Fruit fly (Drosophila melanogaster) whole organism, embryonic: Measurements from ENCODE around the gene ssp.

Experiments
- BtbVII ChIP-seq: fragments of 200-800 bp; sonication (Bioruptor generic); optimal IDR thresholded peaks from 3 replicates; lab custom pipeline; 2017; ENCODE audit warnings: missing biosample characterization, mild to moderate bottlenecking, missing genetic modification characterization
- CG10431 ChIP-seq: fragments of 200-800 bp; sonication (Bioruptor generic); optimal IDR thresholded peaks from 3 replicates; lab custom pipeline; 2018; ENCODE audit warnings: missing biosample characterization, mild to moderate bottlenecking, missing genetic modification characterization
- CG10543 ChIP-seq: fragments of 200-800 bp; sonication (Bioruptor generic); optimal IDR thresholded peaks from 3 replicates; lab custom pipeline; 2017; ENCODE audit warnings: missing biosample characterization, mild to moderate bottlenecking, missing genetic modification characterization, moderate library complexity
- CG12071 ChIP-seq: fragments of 200-800 bp; sonication (Bioruptor generic); optimal IDR thresholded peaks from 3 replicates; lab custom pipeline; 2018; ENCODE audit warnings: missing biosample characterization, mild to moderate bottlenecking, missing genetic modification characterization
- CG12744 ChIP-seq: fragments of 200-800 bp; sonication (Bioruptor generic); optimal IDR thresholded peaks from 2 replicates; lab custom pipeline; 2016; ENCODE audit warnings: missing biosample characterization, missing genetic modification characterization
- CG13624 ChIP-seq: fragments of 200-800 bp; sonication (Bioruptor generic); optimal IDR thresholded peaks from 2 replicates; lab custom pipeline; 2016; ENCODE audit warnings: missing biosample characterization, missing genetic modification characterization
- CG16813 ChIP-seq: fragments of 200-800 bp; sonication (Bioruptor generic); IDR thresholded peaks from 3 replicates; pipeline ENCODE4 v1.3.6; 2022; ENCODE audit warnings: missing biosample characterization, missing genetic modification characterization; ENCODE audit not compliant: partially characterized antibody
- CG1832 ChIP-seq: fragments of 200-800 bp; sonication (Bioruptor generic); optimal IDR thresholded peaks from 2 replicates; lab custom pipeline; 2017; ENCODE audit warnings: missing biosample characterization, mild to moderate bottlenecking, missing genetic modification characterization, inconsistent platforms
- CG18764 ChIP-seq: fragments of 200-800 bp; sonication (Bioruptor generic); optimal IDR thresholded peaks from 3 replicates; lab custom pipeline; 2016; ENCODE audit warnings: missing biosample characterization, missing genetic modification characterization
- CG3163 ChIP-seq: fragments of 200-800 bp; sonication (Bioruptor generic); optimal IDR thresholded peaks from 3 replicates; lab custom pipeline; 2016; ENCODE audit warnings: missing biosample characterization, missing genetic modification characterization
- CG32767 ChIP-seq: fragments of 200-800 bp; sonication (Bioruptor generic); IDR thresholded peaks from 2 replicates; pipeline ENCODE4 v1.3.6; 2022; ENCODE audit warnings: missing biosample characterization, missing genetic modification characterization
- CG34224 ChIP-seq: fragments of 200-800 bp; sonication (Bioruptor generic); IDR thresholded peaks from 3 replicates; pipeline ENCODE4 v1.3.6; 2022; ENCODE audit warnings: missing biosample characterization, missing genetic modification characterization; ENCODE audit not compliant: partially characterized antibody
- CG3995 ChIP-seq: fragments of 200-800 bp; sonication (Bioruptor generic); optimal IDR thresholded peaks from 3 replicates; lab custom pipeline; 2016; ENCODE audit warnings: missing biosample characterization, missing genetic modification characterization
- CG43689 ChIP-seq: fragments of 200-800 bp; sonication (Bioruptor generic); IDR thresholded peaks from 2 replicates; pipeline ENCODE4 v1.3.6; 2022; ENCODE audit warnings: missing biosample characterization, missing genetic modification characterization
- CG4424 ChIP-seq: fragments of 200-800 bp; sonication (Bioruptor generic); optimal IDR thresholded peaks from 3 replicates; lab custom pipeline; 2016; ENCODE audit warnings: missing biosample characterization, missing genetic modification characterization
- CG8281 ChIP-seq: fragments of 200-800 bp; sonication (Bioruptor generic); optimal IDR thresholded peaks from 2 replicates; lab custom pipeline; 2018; ENCODE audit warnings: missing biosample characterization, mild to moderate bottlenecking, missing genetic modification characterization, moderate library complexity
- CG9817 ChIP-seq: fragments of 200-800 bp; sonication (Bioruptor generic); optimal IDR thresholded peaks from 2 replicates; lab custom pipeline; 2018; ENCODE audit warnings: missing biosample characterization, mild to moderate bottlenecking, missing genetic modification characterization, moderate library complexity
- Chrac-16 ChIP-seq: fragments of 200-800 bp; sonication (Bioruptor generic); optimal IDR thresholded peaks from 3 replicates; lab custom pipeline; 2016; ENCODE audit warnings: missing biosample characterization, missing genetic modification characterization
- Dip2 ChIP-seq: fragments of 200-800 bp; sonication (Bioruptor generic); IDR thresholded peaks from 2 replicates; pipeline ENCODE4 v1.3.6; 2022; ENCODE audit warnings: missing biosample characterization, missing genetic modification characterization
- Doc2 ChIP-seq: fragments of 200-800 bp; sonication (Bioruptor generic); IDR thresholded peaks from 2 replicates; pipeline ENCODE4 v1.3.6; 2022; ENCODE audit warnings: missing biosample characterization, missing genetic modification characterization
- Fer1 ChIP-seq: fragments of 200-800 bp; sonication (Bioruptor generic); optimal IDR thresholded peaks from 2 replicates; lab custom pipeline; 2017; ENCODE audit warnings: missing biosample characterization, mild to moderate bottlenecking, missing genetic modification characterization
- Fer3 ChIP-seq: fragments of 200-800 bp; sonication (Bioruptor generic); optimal IDR thresholded peaks from 2 replicates; lab custom pipeline; 2018; ENCODE audit warnings: missing biosample characterization, mild to moderate bottlenecking, missing genetic modification characterization, moderate library complexity
- H15 ChIP-seq: fragments of 200-800 bp; sonication (Bioruptor generic); IDR thresholded peaks from 3 replicates; pipeline ENCODE4 v1.3.6; 2022; ENCODE audit warnings: missing biosample characterization, missing genetic modification characterization
- NfI ChIP-seq: fragments of 200-800 bp; sonication (Bioruptor generic); optimal IDR thresholded peaks from 3 replicates; lab custom pipeline; 2018; ENCODE audit warnings: missing biosample characterization, mild to moderate bottlenecking, missing genetic modification characterization, moderate library complexity
- Ravus ChIP-seq: fragments of 200-800 bp; sonication (Bioruptor generic); IDR thresholded peaks from 2 replicates; pipeline ENCODE4 v1.3.6; 2022; ENCODE audit warnings: missing biosample characterization, missing genetic modification characterization
- Scr ChIP-seq: fragments of 200-800 bp; sonication (Bioruptor generic); IDR thresholded peaks from 2 replicates; pipeline ENCODE4 v1.3.6; 2022; ENCODE audit warnings: missing biosample characterization, missing genetic modification characterization; ENCODE audit not compliant: partially characterized antibody
- Stat92E ChIP-seq, 3 experiments: fragments of >200 bp in 2 of 3; fragments of 200-800 bp in 1 of 3; sonication (Bioruptor generic) in 1 of 3; optimal IDR thresholded peaks; 2 replicates each; lab custom pipeline; 2017 to 2019; ENCODE audit warnings: missing biosample characterization in 3 of 3, missing genetic modification characterization in 3 of 3, mild to moderate bottlenecking in 1 of 3, moderate library complexity in 1 of 3
- ap ChIP-seq: fragments of 200-800 bp; sonication (Bioruptor generic); IDR thresholded peaks from 2 replicates; pipeline ENCODE4 v1.3.6; 2022; ENCODE audit warnings: missing biosample characterization, missing genetic modification characterization
- cas ChIP-seq: fragments of 200-800 bp; sonication (Bioruptor generic); IDR thresholded peaks from 2 replicates; pipeline ENCODE4 v1.3.6; 2022; ENCODE audit warnings: missing biosample characterization, missing genetic modification characterization
- corto ChIP-seq: fragments of 200-800 bp; sonication (Bioruptor generic); optimal IDR thresholded peaks from 2 replicates; lab custom pipeline; 2016; ENCODE audit warnings: missing biosample characterization, mild to moderate bottlenecking, missing genetic modification characterization, moderate library complexity
- fd3F ChIP-seq: fragments of 200-800 bp; sonication (Bioruptor generic); optimal IDR thresholded peaks from 2 replicates; lab custom pipeline; 2018; ENCODE audit warnings: missing biosample characterization, mild to moderate bottlenecking, missing genetic modification characterization, moderate library complexity
- fd96Cb ChIP-seq: fragments of 200-800 bp; sonication (Bioruptor generic); optimal IDR thresholded peaks from 2 replicates; lab custom pipeline; 2018; ENCODE audit warnings: missing biosample characterization, mild to moderate bottlenecking, missing genetic modification characterization, moderate library complexity
- ham ChIP-seq: fragments of 200-800 bp; sonication (Bioruptor generic); IDR thresholded peaks from 2 replicates; pipeline ENCODE4 v1.3.6; 2022; ENCODE audit warnings: missing biosample characterization, missing genetic modification characterization
- jing ChIP-seq: fragments of 200-800 bp; sonication (Bioruptor generic); optimal IDR thresholded peaks from 2 replicates; lab custom pipeline; 2018; ENCODE audit warnings: missing biosample characterization, mild to moderate bottlenecking, missing genetic modification characterization
- lmd ChIP-seq: fragments of 200-800 bp; sonication (Bioruptor generic); IDR thresholded peaks from 2 replicates; pipeline ENCODE4 v1.3.6; 2022; ENCODE audit warnings: missing biosample characterization, missing genetic modification characterization
- otp ChIP-seq: fragments of 200-800 bp; sonication (Bioruptor generic); IDR thresholded peaks from 3 replicates; pipeline ENCODE4, ENCODE4 v1.3.6; 2022; ENCODE audit warnings: missing biosample characterization, missing genetic modification characterization
- phol ChIP-seq: fragments of 200-800 bp; sonication (Bioruptor generic); optimal IDR thresholded peaks from 3 replicates; lab custom pipeline; 2018; ENCODE audit warnings: missing biosample characterization, mild to moderate bottlenecking, missing genetic modification characterization, moderate library complexity
- pnt ChIP-seq: fragments of 200-800 bp; sonication (Bioruptor generic); optimal IDR thresholded peaks from 3 replicates; lab custom pipeline; 2016; ENCODE audit warnings: missing biosample characterization, missing genetic modification characterization
- prd ChIP-seq, 3 experiments: fragments of >200 bp in 2 of 3; fragments of 200-800 bp in 1 of 3; sonication (Bioruptor generic) in 1 of 3; optimal IDR thresholded peaks in 2 of 3; IDR thresholded peaks in 1 of 3; 2 replicates in 2 of 3; 3 replicates in 1 of 3; pipeline versions ENCODE4 v1.3.6 to Lab custom; 2017 to 2022; ENCODE audit warnings: missing biosample characterization in 1 of 3, missing genetic modification characterization in 1 of 3
- rib ChIP-seq: fragments of 200-800 bp; sonication (Bioruptor generic); IDR thresholded peaks from 2 replicates; pipeline ENCODE4 v1.3.6; 2022; ENCODE audit warnings: missing biosample characterization, missing genetic modification characterization
- slou ChIP-seq: fragments of 200-800 bp; sonication (Bioruptor generic); optimal IDR thresholded peaks from 3 replicates; lab custom pipeline; 2016; ENCODE audit warnings: missing biosample characterization, missing genetic modification characterization
- tgo ChIP-seq: fragments of 200-800 bp; sonication (Bioruptor generic); IDR thresholded peaks from 3 replicates; pipeline ENCODE4 v1.3.6; 2022; ENCODE audit warnings: missing biosample characterization, missing genetic modification characterization
- vvl ChIP-seq: fragments of 200-800 bp; sonication (Bioruptor generic); IDR thresholded peaks from 2 replicates; pipeline ENCODE4 v1.3.6; 2022; ENCODE audit warnings: missing biosample characterization, missing genetic modification characterization
- yki ChIP-seq: fragments of >200 bp; optimal IDR thresholded peaks from 3 replicates; lab custom pipeline; 2018

Gene ssp

dm6 chr3L:12124975-12125374 is 6.9 kb downstream of the ssp start, which contains the start of gene yps (continued):
- peak; percentile 81 for TF ChIP-seq cas (GFP tag; lab: Robert Waterston, UW)
- peak; percentile 66; the same call in 1 of the 2 replicates for TF ChIP-seq rib (GFP tag; lab: Robert Waterston, UW)
- TF ChIP-seq Fer1 (GFP tag; lab: Kevin White, UChicago): peak; percentile 98
- peak; percentile 77 for TF ChIP-seq CG3995 (GFP tag; lab: Kevin White, UChicago)
- TF ChIP-seq yki (lab: Kevin White, UChicago): no peak
- TF ChIP-seq jing (GFP tag; lab: Kevin White, UChicago): no peak
- TF ChIP-seq corto (GFP tag; lab: Kevin White, UChicago): peak; percentile 46
- peak; percentile 85 for TF ChIP-seq CG3163
- peak; percentile 26 for TF ChIP-seq pnt (GFP tag; lab: Kevin White, UChicago)
- peak; percentile 97 for TF ChIP-seq otp (GFP tag; lab: Robert Waterston, UW)
- peak; percentile 64 for TF ChIP-seq Chrac-16 (GFP tag; lab: Kevin White, UChicago)
- TF ChIP-seq CG34224 (GFP tag; lab: Robert Waterston, UW): peak; percentile 55; the same call in 2 of the 3 replicates
- no peak for TF ChIP-seq Doc2 (GFP tag; lab: Robert Waterston, UW)
- peak; percentile 89 for TF ChIP-seq fd3F
- peak; percentile 90 for TF ChIP-seq phol (tag; lab: Kevin White, UChicago)
- TF ChIP-seq Ravus (GFP tag; lab: Robert Waterston, UW): peak; percentile 65
- TF ChIP-seq, all 482 proteins: peak for 439

DNA sequence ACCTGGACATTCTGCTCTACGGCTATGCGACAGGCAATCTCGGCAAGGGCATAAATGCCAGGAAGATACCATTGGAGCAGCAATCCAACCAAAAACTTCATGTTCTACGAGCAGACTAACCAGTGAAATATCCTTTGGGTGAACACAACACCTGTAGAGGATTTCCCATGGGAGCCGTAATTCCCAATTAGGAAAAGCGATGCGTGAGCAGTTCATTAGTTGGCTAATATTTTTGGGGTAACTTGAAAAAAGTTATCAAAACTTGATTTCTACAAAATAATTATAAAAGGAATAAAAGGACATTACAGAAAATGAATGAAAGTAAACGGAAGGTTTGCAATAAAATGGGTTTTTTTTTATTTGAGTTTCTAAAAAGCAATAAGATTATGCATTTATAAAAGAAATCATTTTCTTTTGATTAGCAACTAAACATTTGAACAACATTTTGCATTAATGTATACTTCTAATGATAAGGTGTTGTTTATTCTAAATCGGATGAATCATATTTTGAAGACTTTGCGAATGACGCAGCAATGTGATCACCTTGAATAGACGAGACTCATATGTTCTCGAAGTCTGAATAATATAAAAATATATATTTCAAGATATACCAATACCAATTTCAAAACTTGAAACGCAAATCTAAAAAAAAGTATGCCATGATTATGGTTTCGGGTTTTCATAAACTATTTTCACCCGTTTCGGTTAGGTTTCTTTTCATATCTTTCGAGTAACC is 9.4 kb downstream of the ssp start, which contains the start of the genes Ir68b and CG34241:
Gene Ir68b, minus strand, starts transcription at position 101 of the 736 bp plus-strand sequence.
Gene CG34241, plus strand, starts transcription at position 686 of the 736 bp plus-strand sequence.
- TF ChIP-seq fd96Cb (tag; lab: Kevin White, UChicago): no peak
- no peak for TF ChIP-seq BtbVII (GFP tag; lab: Kevin White, UChicago)
- TF ChIP-seq CG43689: no peak
- TF ChIP-seq CG18764 (GFP tag; lab: Kevin White, UChicago): no peak
- TF ChIP-seq jing (GFP tag; lab: Kevin White, UChicago): no peak
- no peak for TF ChIP-seq Doc2 (GFP tag; lab: Robert Waterston, UW)
- TF ChIP-seq CG4424 (GFP tag; lab: Kevin White, UChicago): no peak
- TF ChIP-seq CG10431: no peak
- no peak for TF ChIP-seq CG1832
- no peak for TF ChIP-seq CG12744 (GFP tag; lab: Kevin White, UChicago)
- no peak for TF ChIP-seq CG13624 (GFP tag; lab: Kevin White, UChicago)
- TF ChIP-seq Scr: no peak
- no peak for TF ChIP-seq CG12071
- no peak for TF ChIP-seq ham (GFP tag; lab: Robert Waterston, UW)
- TF ChIP-seq, all 482 proteins: peak for 0

DNA sequence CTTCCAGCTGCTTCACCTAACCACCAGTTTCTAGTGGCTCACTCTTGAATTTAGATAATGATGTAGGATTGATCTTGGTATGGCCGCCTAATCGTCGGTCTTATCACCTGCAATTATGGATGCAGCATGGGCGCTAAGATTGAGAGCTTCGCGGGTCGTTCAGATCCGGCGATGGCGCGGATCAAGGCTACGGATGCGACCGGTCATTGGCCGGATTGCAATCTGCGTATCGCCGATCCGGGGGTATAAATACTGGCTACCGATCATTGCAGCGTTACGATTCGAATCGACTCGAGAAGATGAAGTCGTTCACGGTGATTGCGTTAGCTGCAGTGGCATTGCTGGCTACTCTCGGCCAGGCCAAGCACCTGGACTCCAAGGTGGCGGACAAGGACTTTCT is 11.1 kb downstream of the ssp start, which contains the start of gene Lsp2:
Gene Lsp2, plus strand, starts transcription at position 283 of the 400 bp plus-strand sequence.
- TF ChIP-seq prd (optimal IDR thresholded peaks at IDR 0.05; lab: Kevin White, UChicago) (no peak), prd (GFP tag; IDR thresholded peaks at IDR 0.05; lab: Robert Waterston, UW) (no peak), CG8281 (tag; lab: Kevin White, UChicago) (no peak), vvl (GFP tag; lab: Robert Waterston, UW) (no peak), phol (tag; lab: Kevin White, UChicago) (no peak), NfI (GFP tag; lab: Kevin White, UChicago) (no peak), lmd (no peak), CG10543 (GFP tag; lab: Kevin White, UChicago) (no peak), CG32767 (GFP tag; lab: Robert Waterston, UW) (no peak), Dip2 (GFP tag; lab: Robert Waterston, UW) (no peak), Fer3 (tag; lab: Kevin White, UChicago) (no peak), CG16813 (GFP tag; lab: Robert Waterston, UW) (no peak), Stat92E (GFP tag; optimal IDR thresholded peaks at IDR 0.05; lab: Kevin White, UChicago) (no peak), CG9817 (tag; lab: Kevin White, UChicago) (no peak), slou (GFP tag; lab: Kevin White, UChicago) (no peak), tgo (GFP tag; lab: Robert Waterston, UW) (no peak), H15 (GFP tag; lab: Robert Waterston, UW) (no peak), ap (GFP tag; lab: Robert Waterston, UW) (no peak)
